Worm (Caenorhabditis elegans): ENCODE data around the gene F41G4.7.

DNA sequence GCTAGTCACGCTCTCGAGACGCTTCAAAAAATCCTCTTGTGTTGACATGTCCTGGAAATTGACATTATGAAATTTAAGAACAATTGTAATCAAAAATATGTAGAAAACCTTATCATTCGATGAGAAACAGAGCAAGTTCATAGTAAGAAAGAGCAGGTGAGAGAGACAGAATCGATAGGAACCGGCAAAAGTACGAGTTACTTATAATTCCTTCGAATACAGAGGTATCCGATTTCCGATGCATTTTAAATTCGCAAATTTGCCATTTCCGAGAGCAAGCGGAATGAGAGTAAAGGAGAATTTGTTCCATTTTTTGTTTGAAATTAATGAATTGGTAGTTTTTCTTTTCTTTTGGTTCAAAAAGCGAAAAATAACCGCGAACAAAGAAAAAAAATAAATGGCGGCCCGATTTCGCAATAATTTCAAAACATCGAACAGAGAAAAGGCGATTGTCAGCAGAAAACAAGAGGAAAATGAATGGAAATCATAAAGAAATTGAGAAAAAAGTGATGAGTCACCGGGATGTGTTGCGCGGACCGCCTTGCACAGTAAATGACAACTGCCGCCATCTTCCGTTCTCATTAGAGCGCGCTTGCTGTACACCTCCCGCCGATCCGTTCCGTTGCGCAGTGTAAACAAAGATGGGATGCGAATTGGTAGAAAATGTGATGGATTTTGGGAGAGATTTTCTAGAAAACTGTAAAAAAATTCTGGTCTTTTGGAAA is 22.4 kb downstream of the F41G4.7 start, which contains the start of gene cas-1:
- TF ChIP-seq snpc-4 (tag; optimal IDR thresholded peaks at IDR 0.05) (no peak), fkh-10 (GFP tag; optimal IDR thresholded peaks at IDR 0.05) (no peak), aha-1 (tag; optimal IDR thresholded peaks at IDR 0.05) (no peak), snu-23 (GFP tag; optimal IDR thresholded peaks at IDR 0.05) (peak; percentile 39), lin-15B (tag; optimal IDR thresholded peaks at IDR 0.05) (no peak), jun-1 (tag; optimal IDR thresholded peaks at IDR 0.05) (peak; percentile 13), ztf-11 (tag; optimal IDR thresholded peaks at IDR 0.05) (no peak), zag-1 (tag; optimal IDR thresholded peaks at IDR 0.05) (no peak), nhr-11 (tag; optimal IDR thresholded peaks at IDR 0.05) (no peak), C04F5.9 (tag; optimal IDR thresholded peaks at IDR 0.05) (no peak), isw-1 (GFP tag; IDR thresholded peaks at IDR 0.05) (no peak), lsy-2 (tag; optimal IDR thresholded peaks at IDR 0.05) (peak in 1 of 2 experiments; percentile 31), fos-1 (tag; optimal IDR thresholded peaks at IDR 0.05) (peak; percentile 42)
